Worm (Caenorhabditis elegans) whole organism, mixed stage, embryonic: Measurements from ENCODE around the gene nspe-3.
A peak's percentile ranks its signal among the peaks of the same experiment; 100 is the strongest.

ENCODE experiments used
- M03D4.4 ChIP-seq: sonication (generic microtip); optimal IDR thresholded peaks from 2 replicates; lab custom pipeline; 2017; ENCODE audit warnings: mild to moderate bottlenecking, missing genetic modification characterization, missing compliant biosample characterization
- blmp-1 ChIP-seq: fragments of 150-350 bp; optimal IDR thresholded peaks from 2 replicates; lab custom pipeline; 2014; ENCODE audit warnings: missing biosample characterization, missing genetic modification characterization
- ces-1 ChIP-seq: fragments of 150-350 bp; optimal IDR thresholded peaks from 2 replicates; lab custom pipeline; 2014; ENCODE audit warnings: missing biosample characterization, missing genetic modification reagents, missing genetic modification characterization
- drap-1 ChIP-seq: fragments of 200-800 bp; sonication (Bioruptor generic); optimal IDR thresholded peaks from 3 replicates; lab custom pipeline; 2018; ENCODE audit warnings: mild to moderate bottlenecking, missing genetic modification characterization, missing compliant biosample characterization
- elt-1 ChIP-seq: sonication (generic microtip); optimal IDR thresholded peaks from 2 replicates; lab custom pipeline; 2017; ENCODE audit warnings: missing genetic modification characterization, mild to moderate bottlenecking, missing compliant biosample characterization, antibody characterized with exemption, moderate library complexity, borderline replicate concordance; ENCODE audit not compliant: insufficient read depth
- flh-1 ChIP-seq: fragments of 200-800 bp; sonication (Bioruptor generic); optimal IDR thresholded peaks from 2 replicates; lab custom pipeline; 2018; ENCODE audit warnings: mild to moderate bottlenecking, missing genetic modification characterization, moderate library complexity, missing compliant biosample characterization
- hlh-1 ChIP-seq: fragments of 150-350 bp; optimal IDR thresholded peaks from 2 replicates; lab custom pipeline; 2014; ENCODE audit warnings: missing biosample characterization, missing genetic modification reagents, missing genetic modification characterization
- lsy-2 ChIP-seq: fragments of 150-350 bp; optimal IDR thresholded peaks from 2 replicates; lab custom pipeline; 2014; ENCODE audit warnings: missing biosample characterization, missing genetic modification characterization
- mep-1 ChIP-seq: fragments of 150-350 bp; optimal IDR thresholded peaks from 2 replicates; lab custom pipeline; 2017; ENCODE audit warnings: missing biosample characterization, missing genetic modification reagents, missing genetic modification characterization, inconsistent platforms
- mls-2 ChIP-seq: sonication (generic microtip); optimal IDR thresholded peaks from 2 replicates; lab custom pipeline; 2016; ENCODE audit warnings: mild to moderate bottlenecking, missing genetic modification characterization, moderate library complexity, missing compliant biosample characterization
- nhr-2 ChIP-seq: fragments of 150-350 bp; optimal IDR thresholded peaks from 2 replicates; lab custom pipeline; 2014; ENCODE audit warnings: missing biosample characterization, missing genetic modification characterization
- nhr-28 ChIP-seq: fragments of 150-350 bp; optimal IDR thresholded peaks from 2 replicates; lab custom pipeline; 2014; ENCODE audit warnings: missing biosample characterization, missing genetic modification characterization
- pha-4 ChIP-seq: fragments of 150-350 bp; optimal IDR thresholded peaks from 2 replicates; lab custom pipeline; 2018; ENCODE audit warnings: missing biosample characterization, missing genetic modification reagents, missing genetic modification characterization
- sem-2 ChIP-seq: fragments of 200-800 bp; sonication (Bioruptor generic); optimal IDR thresholded peaks from 2 replicates; lab custom pipeline; 2018; ENCODE audit warnings: mild to moderate bottlenecking, missing genetic modification characterization, missing compliant biosample characterization
- sptf-1 ChIP-seq: sonication (generic microtip); optimal IDR thresholded peaks from 2 replicates; lab custom pipeline; 2017; ENCODE audit warnings: mild to moderate bottlenecking, missing genetic modification characterization, moderate library complexity, missing compliant biosample characterization
- tbx-8 ChIP-seq: fragments of 200-800 bp; sonication (Bioruptor generic); optimal IDR thresholded peaks from 2 replicates; lab custom pipeline; 2018; ENCODE audit warnings: mild to moderate bottlenecking, missing genetic modification characterization, moderate library complexity, missing compliant biosample characterization
- unc-39 ChIP-seq: fragments of 150-350 bp; optimal IDR thresholded peaks from 2 replicates; lab custom pipeline; 2014; ENCODE audit warnings: missing biosample characterization, missing genetic modification characterization
- unc-62 ChIP-seq: fragments of 150-350 bp; optimal IDR thresholded peaks from 2 replicates; lab custom pipeline; 2014; ENCODE audit warnings: missing biosample characterization, missing genetic modification reagents, missing genetic modification characterization
- zip-8 ChIP-seq: fragments of 150-350 bp; optimal IDR thresholded peaks from 2 replicates; lab custom pipeline; 2014; ENCODE audit warnings: missing biosample characterization, missing genetic modification characterization

Gene nspe-3

ce11 chrII:12658409-12658808, 40.7 kb downstream of the nspe-3 start:
- TF ChIP-seq M03D4.4 (tag; lab: Kevin White, UChicago) = no peak

- TF ChIP-seq elt-1 (tag; lab: Kevin White, UChicago) (no peak), pha-4 (tag; lab: Kevin White, UChicago) (no peak), tbx-8 (GFP tag; lab: Kevin White, UChicago) (no peak), mls-2 (tag; lab: Kevin White, UChicago) (no peak), M03D4.4 (tag; lab: Kevin White, UChicago) (no peak), unc-62 (GFP tag; lab: Kevin White, UChicago) (no peak), hlh-1 (tag; lab: Kevin White, UChicago) (peak; percentile 66), unc-39 (tag; lab: Kevin White, UChicago) (no peak), drap-1 (no peak), nhr-28 (no peak), ces-1 (peak; percentile 36), nhr-2 (tag; lab: Kevin White, UChicago) (no peak)
Measured at ce11 chrII:12659676-12660371, 42.1 kb downstream of the nspe-3 start.

ce11 chrII:12661930-12662329, 44.2 kb downstream of the nspe-3 start:
- TF ChIP-seq sptf-1 = no peak
- TF ChIP-seq blmp-1 (tag; lab: Kevin White, UChicago) = no peak
- no peak for TF ChIP-seq elt-1 (tag; lab: Kevin White, UChicago)
- TF ChIP-seq unc-62 (GFP tag; lab: Kevin White, UChicago) = no peak
- no peak for TF ChIP-seq nhr-28
- no peak for TF ChIP-seq zip-8 (tag; lab: Kevin White, UChicago)

- TF ChIP-seq sem-2 (GFP tag; lab: Kevin White, UChicago) (no peak), sptf-1 (peak; percentile 16), ces-1 (peak; percentile 69)
Measured at ce11 chrII:12665019-12665418, 47.3 kb downstream of the nspe-3 start.

- TF ChIP-seq lsy-2 = no peak
- no peak for TF ChIP-seq flh-1 (GFP tag; lab: Kevin White, UChicago)
- TF ChIP-seq pha-4 (tag; lab: Kevin White, UChicago) = no peak
- TF ChIP-seq mep-1 (tag; lab: Kevin White, UChicago) = no peak
Measured at ce11 chrII:12666042-12666441, 48.4 kb downstream of the nspe-3 start.
